Worm (Caenorhabditis elegans): Measurements from ENCODE around the gene C32D5.12.

The C32D5.12 gene

DNA sequence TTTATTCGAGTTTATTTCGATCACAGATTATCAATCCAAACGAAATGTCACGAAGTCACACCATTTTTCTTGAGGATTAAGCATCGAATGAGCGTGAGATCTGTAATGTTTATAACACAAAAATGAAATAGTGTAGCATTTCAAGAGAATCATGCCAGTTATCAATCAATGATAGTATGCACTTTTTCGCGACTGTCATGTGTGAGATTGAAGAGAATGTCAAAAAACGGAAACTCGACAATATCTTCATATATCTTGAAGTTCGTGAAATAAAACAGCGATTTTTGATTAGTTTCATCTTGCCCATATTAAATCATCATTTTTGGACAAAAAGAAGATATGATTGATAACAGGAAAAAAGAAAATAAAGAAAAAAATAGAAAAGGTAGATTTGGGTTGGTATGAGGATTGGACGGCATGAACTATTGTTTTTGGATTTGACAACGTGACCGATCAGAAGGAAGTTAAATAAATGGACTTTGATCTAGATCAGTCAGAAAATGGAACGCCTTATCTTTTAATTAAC lies 20.3 kb upstream of the C32D5.12 start:
- no peak for TF ChIP-seq nhr-77 (tag; optimal IDR thresholded peaks at IDR 0.05)
- TF ChIP-seq fkh-10 (GFP tag; optimal IDR thresholded peaks at IDR 0.05), result no peak
- TF ChIP-seq nhr-76 (tag; optimal IDR thresholded peaks at IDR 0.05), result no peak
- no peak for TF ChIP-seq nhr-12 (tag; optimal IDR thresholded peaks at IDR 0.05)
- TF ChIP-seq nhr-43 (tag; optimal IDR thresholded peaks at IDR 0.05; ENCODE audit: poor library complexity, severe bottlenecking), result peak; percentile 42
- no peak for TF ChIP-seq nhr-11 (tag; optimal IDR thresholded peaks at IDR 0.05)
- TF ChIP-seq zag-1 (tag; optimal IDR thresholded peaks at IDR 0.05), result no peak
- TF ChIP-seq pha-4 (tag; optimal IDR thresholded peaks at IDR 0.05), result no peak
- no peak for TF ChIP-seq unc-62 (GFP tag; optimal IDR thresholded peaks at IDR 0.05)
- no peak for TF ChIP-seq mml-1 (tag; optimal IDR thresholded peaks at IDR 0.05)
- peak; percentile 2 for TF ChIP-seq nhr-25 (tag; optimal IDR thresholded peaks at IDR 0.05)
- TF ChIP-seq ceh-16 (tag; optimal IDR thresholded peaks at IDR 0.05), result no peak
- TF ChIP-seq egl-27 (tag; optimal IDR thresholded peaks at IDR 0.05), result no peak
- peak; percentile 44 for TF ChIP-seq nhr-23 (tag; optimal IDR thresholded peaks at IDR 0.05)
- TF ChIP-seq ama-1 (optimal IDR thresholded peaks at IDR 0.05), result no peak
- TF ChIP-seq ZK546.5 (tag; optimal IDR thresholded peaks at IDR 0.05), result no peak
- no peak for TF ChIP-seq ztf-11 (tag; optimal IDR thresholded peaks at IDR 0.05)
- TF ChIP-seq tbx-2 (tag; optimal IDR thresholded peaks at IDR 0.05), result no peak
- no peak for TF ChIP-seq ceh-28 (tag; optimal IDR thresholded peaks at IDR 0.05)
- no peak for TF ChIP-seq elt-2 (tag; optimal IDR thresholded peaks at IDR 0.05)

DNA sequence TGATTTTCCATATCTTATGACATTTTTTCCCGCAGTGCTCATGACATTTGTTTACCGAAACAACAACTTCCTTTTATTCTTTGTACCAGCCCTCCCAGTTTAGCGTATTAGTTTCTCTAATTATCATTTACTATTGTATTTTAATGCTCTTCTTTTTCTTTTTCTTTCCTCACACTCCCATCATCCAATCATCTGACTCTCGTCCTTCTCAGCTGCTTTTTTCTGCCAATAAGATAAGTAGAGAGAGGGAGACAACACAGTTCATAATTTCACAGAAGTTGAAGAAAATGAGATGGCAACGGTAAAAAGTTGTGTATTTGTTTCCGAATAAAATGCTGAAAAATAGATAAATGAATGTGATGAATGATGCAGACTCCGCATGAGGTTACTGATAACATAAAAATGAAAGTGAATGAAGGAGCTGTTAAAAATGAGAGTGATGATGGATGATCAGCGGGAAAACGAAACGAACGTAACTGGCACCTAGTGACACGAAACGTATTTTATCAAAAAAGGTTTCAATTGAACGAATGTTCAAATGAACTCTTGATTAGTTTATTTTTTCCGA lies 18.7 kb upstream of the C32D5.12 start:
- TF ChIP-seq nfya-1 (tag; optimal IDR thresholded peaks at IDR 0.05; ENCODE audit: insufficient read depth) (peak; percentile 31), ztf-11 (tag; optimal IDR thresholded peaks at IDR 0.05) (no peak), lin-39 (tag; optimal IDR thresholded peaks at IDR 0.05) (no peak), jun-1 (tag; optimal IDR thresholded peaks at IDR 0.05) (peak; percentile 34), elt-2 (tag; optimal IDR thresholded peaks at IDR 0.05) (peak; percentile 89), pha-4 (tag; optimal IDR thresholded peaks at IDR 0.05) (peak; percentile 54), pqm-1 (tag; optimal IDR thresholded peaks at IDR 0.05) (peak; percentile 76)

- TF ChIP-seq lin-39 (tag; optimal IDR thresholded peaks at IDR 0.05) (no peak), nfya-1 (tag; optimal IDR thresholded peaks at IDR 0.05; ENCODE audit: insufficient read depth) (no peak), nhr-25 (tag; optimal IDR thresholded peaks at IDR 0.05) (no peak), elt-2 (tag; optimal IDR thresholded peaks at IDR 0.05) (no peak)
Measured at ce11 chrII:6376693-6377092, 17.9 kb upstream of the C32D5.12 start.

DNA sequence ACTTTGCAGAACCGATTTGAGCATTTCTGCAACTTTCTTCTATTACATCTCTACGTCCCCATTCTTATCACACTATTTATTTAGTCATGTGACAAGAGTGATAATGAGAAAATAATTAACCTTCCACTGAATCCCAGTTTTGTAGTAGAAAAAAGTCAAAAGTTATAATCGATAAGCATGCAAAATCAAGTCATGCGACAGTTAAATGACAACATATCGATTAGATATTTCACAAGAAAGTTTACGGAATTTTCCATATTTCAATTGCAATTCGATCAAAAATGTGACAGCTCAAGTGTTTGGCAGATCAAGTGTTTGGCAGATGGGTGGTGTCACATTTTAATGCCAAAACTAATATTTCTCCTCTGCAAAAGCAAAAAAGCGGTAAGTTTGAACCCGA lies 15.8 kb upstream of the C32D5.12 start:
- no peak for TF ChIP-seq unc-62 (GFP tag; optimal IDR thresholded peaks at IDR 0.05)
- TF ChIP-seq pha-4 (tag; optimal IDR thresholded peaks at IDR 0.05), result peak; percentile 29
- TF ChIP-seq ceh-28 (tag; optimal IDR thresholded peaks at IDR 0.05), result peak; percentile 19
- peak; percentile 71 for TF ChIP-seq elt-2 (tag; optimal IDR thresholded peaks at IDR 0.05)
- TF ChIP-seq pqm-1 (tag; optimal IDR thresholded peaks at IDR 0.05), result peak; percentile 35
- peak; percentile 1 for TF ChIP-seq jun-1 (tag; optimal IDR thresholded peaks at IDR 0.05)

DNA sequence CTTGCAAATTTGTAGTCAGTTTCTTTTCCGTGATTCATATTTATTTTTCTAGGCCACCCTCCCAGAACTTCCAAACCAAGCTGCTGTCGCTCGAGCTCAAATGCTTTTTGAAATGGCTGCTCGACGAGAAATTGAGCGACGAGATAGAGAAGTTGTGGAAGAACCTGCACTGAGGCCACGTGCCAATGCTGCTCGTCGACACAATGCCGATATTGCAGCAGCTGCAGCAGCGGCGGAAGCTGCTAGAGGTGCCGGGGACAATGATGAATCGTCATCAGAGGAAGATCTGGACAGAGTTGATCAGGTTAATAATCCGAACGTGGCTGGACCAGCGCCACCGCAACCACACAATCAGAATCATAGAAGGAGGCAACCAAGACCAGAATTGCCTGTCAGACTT lies 14.6 kb upstream of the C32D5.12 start:
- no peak for TF ChIP-seq nhr-43 (tag; optimal IDR thresholded peaks at IDR 0.05; ENCODE audit: poor library complexity, severe bottlenecking)
- TF ChIP-seq nhr-237 (tag; optimal IDR thresholded peaks at IDR 0.05), result no peak
- TF ChIP-seq elt-3 (tag; optimal IDR thresholded peaks at IDR 0.05), result no peak
- no peak for TF ChIP-seq nfya-1 (tag; optimal IDR thresholded peaks at IDR 0.05; ENCODE audit: insufficient read depth)
- TF ChIP-seq nhr-76 (tag; optimal IDR thresholded peaks at IDR 0.05), result no peak
- no peak for TF ChIP-seq mml-1 (tag; optimal IDR thresholded peaks at IDR 0.05)
- no peak for TF ChIP-seq skn-1 (tag; optimal IDR thresholded peaks at IDR 0.05)
- no peak for TF ChIP-seq pqm-1 (tag; optimal IDR thresholded peaks at IDR 0.05)
- no peak for TF ChIP-seq nhr-25 (tag; optimal IDR thresholded peaks at IDR 0.05)
- no peak for TF ChIP-seq lsy-12 (tag; optimal IDR thresholded peaks at IDR 0.05)

DNA sequence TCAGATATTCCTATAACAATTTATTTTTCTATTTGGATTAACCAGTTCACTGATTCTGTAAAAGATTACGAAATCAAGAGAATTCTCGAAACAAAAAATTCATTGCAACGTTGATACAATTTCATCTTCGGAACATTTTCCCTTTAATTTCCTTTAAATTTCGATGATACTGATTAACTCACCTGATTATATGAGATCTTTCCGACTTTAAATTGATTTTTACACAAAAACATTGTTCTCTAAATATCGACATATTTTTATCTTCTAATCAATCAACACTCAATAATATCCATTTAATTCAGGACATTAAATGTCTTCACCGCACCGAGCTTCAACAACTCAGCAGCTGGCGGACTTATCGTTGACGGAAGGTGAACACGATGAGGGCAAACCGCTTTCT lies 12.2 kb upstream of the C32D5.12 start, which contains the start of gene lin-23:
Gene lin-23 (plus strand): TSS at position 301 of the 400 bp plus-strand sequence.
- TF ChIP-seq nhr-11 (tag; optimal IDR thresholded peaks at IDR 0.05), result no peak
- TF ChIP-seq nhr-25 (tag; optimal IDR thresholded peaks at IDR 0.05), result peak; percentile 12
- TF ChIP-seq aly-2 (tag; optimal IDR thresholded peaks at IDR 0.05), result no peak

All from whole organism, L3 larva.